Worm (Caenorhabditis elegans) whole organism, L1 larva: ENCODE measurements around the gene vps-35.

Source experiments
- C16A3.4 ChIP-seq: fragments of 150-350 bp; optimal IDR thresholded peaks from 2 replicates; lab custom pipeline; 2014; ENCODE audit warnings: missing biosample characterization, missing genetic modification characterization
- ama-1 ChIP-seq: fragments of 150-350 bp; optimal IDR thresholded peaks from 2 replicates; lab custom pipeline; 2014
- blmp-1 ChIP-seq: fragments of 150-350 bp; optimal IDR thresholded peaks from 2 replicates; lab custom pipeline; 2014; ENCODE audit warnings: missing biosample characterization, missing genetic modification characterization
- ceh-8 ChIP-seq: fragments of 200-800 bp; sonication (Bioruptor generic); optimal IDR thresholded peaks from 2 replicates; lab custom pipeline; 2018; ENCODE audit warnings: mild to moderate bottlenecking, missing genetic modification characterization, moderate library complexity, missing compliant biosample characterization
- ceh-82 ChIP-seq, 3 experiments: fragments of 150-350 bp in 1 of 3; sonication (generic microtip) in 2 of 3; optimal IDR thresholded peaks; 2 replicates each; lab custom pipeline; 2014 to 2017; ENCODE audit warnings: missing biosample characterization in 3 of 3, missing genetic modification characterization in 3 of 3
- ceh-88 ChIP-seq: fragments of 200-800 bp; sonication (Bioruptor generic); IDR thresholded peaks from 2 replicates; pipeline ENCODE4 v1.3.6; 2022; ENCODE audit warnings: missing genetic modification characterization, missing compliant biosample characterization
- ces-1 ChIP-seq: fragments of 150-350 bp; optimal IDR thresholded peaks from 2 replicates; lab custom pipeline; 2014; ENCODE audit warnings: missing biosample characterization, missing genetic modification reagents, missing genetic modification characterization
- dpl-1 ChIP-seq, 3 experiments: fragments of 150-350 bp in 2 of 3; sonication (generic microtip) in 1 of 3; optimal IDR thresholded peaks; 2 replicates each; lab custom pipeline; 2014 to 2017; ENCODE audit warnings: missing biosample characterization in 3 of 3, missing genetic modification characterization in 3 of 3, missing genetic modification reagents in 3 of 3
- dsc-1 ChIP-seq: sonication (generic microtip); optimal IDR thresholded peaks from 2 replicates; lab custom pipeline; 2016; ENCODE audit warnings: mild to moderate bottlenecking, missing genetic modification characterization, missing compliant biosample characterization
- efl-1 ChIP-seq, 4 experiments: fragments of 150-350 bp; optimal IDR thresholded peaks in 3 of 4; peaks in 1 of 4; 1 replicate in 1 of 4; 2 replicates in 3 of 4; lab custom pipeline; 2014; ENCODE audit warnings: missing biosample characterization in 2 of 4, missing genetic modification characterization in 2 of 4, missing genetic modification reagents in 2 of 4
- elt-3 ChIP-seq, 6 experiments: fragments of 150-350 bp in 1 of 6; sonication (generic microtip); optimal IDR thresholded peaks; 2 replicates each; lab custom pipeline; 2017 to 2018; ENCODE audit warnings: missing biosample characterization in 6 of 6, missing genetic modification characterization in 6 of 6, inconsistent platforms in 1 of 6
- fkh-4 ChIP-seq: sonication (generic microtip); optimal IDR thresholded peaks from 2 replicates; lab custom pipeline; 2016; ENCODE audit warnings: missing compliant biosample characterization, missing genetic modification characterization, borderline replicate concordance
- fkh-8 ChIP-seq: sonication (generic microtip); optimal IDR thresholded peaks from 2 replicates; lab custom pipeline; 2016; ENCODE audit warnings: mild to moderate bottlenecking, missing genetic modification characterization, missing compliant biosample characterization
- grh-1 ChIP-seq: fragments of 200-800 bp; sonication (Bioruptor generic); IDR thresholded peaks from 2 replicates; pipeline ENCODE4 v1.3.6; 2022; ENCODE audit warnings: missing genetic modification reagents, missing genetic modification characterization, missing compliant biosample characterization
- hlh-4 ChIP-seq: sonication (generic microtip); optimal IDR thresholded peaks from 2 replicates; lab custom pipeline; 2016; ENCODE audit warnings: mild to moderate bottlenecking, missing genetic modification characterization, missing compliant biosample characterization
- irx-1 ChIP-seq: sonication (generic microtip); optimal IDR thresholded peaks from 2 replicates; lab custom pipeline; 2016; ENCODE audit warnings: missing genetic modification characterization, missing compliant biosample characterization
- isw-1 ChIP-seq: fragments of 200-800 bp; sonication (Bioruptor generic); IDR thresholded peaks from 2 replicates; pipeline ENCODE4 v1.3.6; 2022; ENCODE audit warnings: missing genetic modification characterization, missing compliant biosample characterization
- jun-1 ChIP-seq: fragments of 150-350 bp; optimal IDR thresholded peaks from 2 replicates; lab custom pipeline; 2014; ENCODE audit warnings: missing biosample characterization, missing genetic modification reagents, missing genetic modification characterization
- lin-13 ChIP-seq: fragments of 150-350 bp; optimal IDR thresholded peaks from 2 replicates; lab custom pipeline; 2014; ENCODE audit warnings: missing biosample characterization, missing genetic modification reagents, missing genetic modification characterization
- lin-14 ChIP-seq: fragments of 200-800 bp; sonication (Bioruptor generic); optimal IDR thresholded peaks from 2 replicates; lab custom pipeline; 2018; ENCODE audit warnings: mild to moderate bottlenecking, missing genetic modification characterization, moderate library complexity, missing compliant biosample characterization
- lin-35 ChIP-seq, 2 experiments: fragments of 150-350 bp; optimal IDR thresholded peaks; 2 replicates each; lab custom pipeline; 2014; ENCODE audit warnings: missing biosample characterization in 2 of 2, missing genetic modification characterization in 2 of 2, missing genetic modification reagents in 2 of 2
- lin-39 ChIP-seq: fragments of 150-350 bp; optimal IDR thresholded peaks from 2 replicates; lab custom pipeline; 2014; ENCODE audit warnings: missing biosample characterization, missing genetic modification reagents, missing genetic modification characterization
- lir-3 ChIP-seq: sonication (generic microtip); optimal IDR thresholded peaks from 2 replicates; lab custom pipeline; 2016; ENCODE audit warnings: mild to moderate bottlenecking, missing genetic modification characterization, moderate library complexity, missing compliant biosample characterization; ENCODE audit not compliant: poor library complexity
- lsy-2 ChIP-seq, 2 experiments: fragments of 150-350 bp; optimal IDR thresholded peaks; 2 replicates each; lab custom pipeline; 2014; ENCODE audit warnings: missing biosample characterization in 2 of 2, missing genetic modification characterization in 2 of 2
- mdl-1 ChIP-seq, 2 experiments: fragments of 150-350 bp; optimal IDR thresholded peaks; 2 replicates each; lab custom pipeline; 2014 to 2017; ENCODE audit warnings: missing biosample characterization in 2 of 2, missing genetic modification characterization in 2 of 2, inconsistent platforms in 1 of 2
- mef-2 ChIP-seq: fragments of 150-350 bp; optimal IDR thresholded peaks from 2 replicates; lab custom pipeline; 2014; ENCODE audit warnings: missing biosample characterization, missing genetic modification characterization
- mep-1 ChIP-seq: fragments of 150-350 bp; optimal IDR thresholded peaks from 2 replicates; lab custom pipeline; 2014; ENCODE audit warnings: missing biosample characterization, missing genetic modification characterization
- nhr-19 ChIP-seq: fragments of 200-800 bp; sonication (Bioruptor generic); conservative IDR thresholded peaks from 2 replicates; pipeline ENCODE4 v1.3.6; 2022; ENCODE audit warnings: missing genetic modification characterization, missing compliant biosample characterization
- nhr-20 ChIP-seq: sonication (generic microtip); optimal IDR thresholded peaks from 2 replicates; lab custom pipeline; 2016; ENCODE audit warnings: mild to moderate bottlenecking, missing genetic modification characterization, missing compliant biosample characterization
- nhr-71 ChIP-seq: sonication (generic microtip); optimal IDR thresholded peaks from 2 replicates; lab custom pipeline; 2016; ENCODE audit warnings: mild to moderate bottlenecking, missing genetic modification characterization, moderate library complexity, missing compliant biosample characterization
- nhr-76 ChIP-seq: sonication (generic microtip); optimal IDR thresholded peaks from 2 replicates; lab custom pipeline; 2017; ENCODE audit warnings: missing biosample characterization, missing genetic modification characterization
- nhr-77 ChIP-seq: fragments of 150-350 bp; optimal IDR thresholded peaks from 2 replicates; lab custom pipeline; 2014; ENCODE audit warnings: missing biosample characterization, missing genetic modification characterization
- nhr-84 ChIP-seq: sonication (generic microtip); optimal IDR thresholded peaks from 2 replicates; lab custom pipeline; 2017; ENCODE audit warnings: missing biosample characterization, missing genetic modification characterization
- nhr-85 ChIP-seq: sonication (generic microtip); peaks from one replicate; lab custom pipeline; 2016; ENCODE audit warnings: missing genetic modification characterization, inconsistent platforms, missing compliant biosample characterization
- nhr-90 ChIP-seq: sonication (generic microtip); optimal IDR thresholded peaks from 2 replicates; lab custom pipeline; 2016; ENCODE audit warnings: mild to moderate bottlenecking, missing genetic modification characterization, missing compliant biosample characterization; ENCODE audit not compliant: poor library complexity
- pqm-1 ChIP-seq: sonication (generic microtip); optimal IDR thresholded peaks from 3 replicates; lab custom pipeline; 2017; ENCODE audit warnings: missing biosample characterization, missing genetic modification characterization
- rnt-1 ChIP-seq: sonication (generic microtip); optimal IDR thresholded peaks from 2 replicates; lab custom pipeline; 2016; ENCODE audit warnings: mild to moderate bottlenecking, missing genetic modification characterization, moderate library complexity, missing compliant biosample characterization
- skn-1 ChIP-seq: fragments of 150-350 bp; optimal IDR thresholded peaks from 2 replicates; lab custom pipeline; 2014; ENCODE audit warnings: missing biosample characterization, missing genetic modification characterization
- snpc-4 ChIP-seq: fragments of 150-350 bp; optimal IDR thresholded peaks from 2 replicates; lab custom pipeline; 2014; ENCODE audit warnings: missing biosample characterization, missing genetic modification characterization
- snu-23 ChIP-seq: sonication (generic microtip); optimal IDR thresholded peaks from 2 replicates; lab custom pipeline; 2016; ENCODE audit warnings: missing genetic modification characterization, missing compliant biosample characterization
- sup-37 ChIP-seq: fragments of 200-800 bp; sonication (Bioruptor generic); optimal IDR thresholded peaks from 2 replicates; lab custom pipeline; 2018; ENCODE audit warnings: mild to moderate bottlenecking, missing genetic modification characterization, missing compliant biosample characterization
- unc-130 ChIP-seq: fragments of 150-350 bp; optimal IDR thresholded peaks from 2 replicates; lab custom pipeline; 2017; ENCODE audit warnings: missing biosample characterization, missing genetic modification characterization, inconsistent platforms
- unc-62 ChIP-seq: fragments of 150-350 bp; optimal IDR thresholded peaks from 2 replicates; lab custom pipeline; 2014; ENCODE audit warnings: missing biosample characterization, missing genetic modification reagents, missing genetic modification characterization
- xbp-1 ChIP-seq: sonication (generic microtip); optimal IDR thresholded peaks from 2 replicates; lab custom pipeline; 2016; ENCODE audit warnings: missing genetic modification characterization, missing compliant biosample characterization

The vps-35 gene

DNA sequence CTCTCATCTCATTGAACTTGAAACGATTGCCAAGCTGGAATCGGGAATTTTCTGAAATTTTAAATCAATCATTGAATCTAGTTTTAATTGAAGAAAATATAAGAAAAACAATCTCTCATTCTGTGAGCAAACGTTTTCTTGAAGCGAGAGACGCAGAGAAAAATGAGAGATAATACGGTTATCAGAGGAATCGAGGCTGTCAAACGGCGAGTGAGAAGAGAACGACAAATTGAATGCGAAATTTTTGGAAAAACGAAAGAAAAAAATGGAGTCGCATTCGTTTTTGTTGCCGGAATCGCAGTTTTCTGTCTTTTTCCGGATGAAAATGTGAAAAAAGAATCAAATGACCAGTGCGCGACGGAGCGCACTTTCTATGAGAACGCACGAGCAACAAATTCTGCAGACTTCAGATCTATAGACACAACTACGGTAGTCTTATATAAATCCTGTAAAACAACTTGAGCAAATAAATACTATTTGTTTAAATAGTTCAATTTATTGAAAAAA, 34.0 kb upstream of the vps-35 start, which contains the start of gene tex-2 (continued):
- TF ChIP-seq lin-39 (tag; lab: Kevin White, UChicago) (no peak), skn-1 (tag; lab: Kevin White, UChicago) (no peak), nhr-76 (no peak), mef-2 (tag; lab: Kevin White, UChicago) (no peak), ces-1 (GFP tag; lab: Kevin White, UChicago) (no peak), grh-1 (GFP tag; lab: Robert Waterston, UW) (no peak), ceh-8 (GFP tag; lab: Kevin White, UChicago) (no peak), fkh-4 (tag; lab: Kevin White, UChicago) (no peak), nhr-85 (tag; lab: Kevin White, UChicago) (no peak), ceh-88 (GFP tag; lab: Robert Waterston, UW) (no peak), nhr-20 (tag; lab: Kevin White, UChicago) (peak; percentile 41), unc-62 (GFP tag; lab: Kevin White, UChicago) (no peak), jun-1 (peak; percentile 27), snpc-4 (no peak), nhr-77 (tag; lab: Kevin White, UChicago) (no peak), ceh-82 (tag; optimal IDR thresholded peaks at IDR 0.05; lab: Kevin White, UChicago) (peak in 2 of 3 experiments; percentile 24), lin-14 (GFP tag; lab: Kevin White, UChicago) (peak; percentile 62), lin-13 (GFP tag; lab: Kevin White, UChicago) (peak; percentile 48), nhr-84 (no peak)

DNA sequence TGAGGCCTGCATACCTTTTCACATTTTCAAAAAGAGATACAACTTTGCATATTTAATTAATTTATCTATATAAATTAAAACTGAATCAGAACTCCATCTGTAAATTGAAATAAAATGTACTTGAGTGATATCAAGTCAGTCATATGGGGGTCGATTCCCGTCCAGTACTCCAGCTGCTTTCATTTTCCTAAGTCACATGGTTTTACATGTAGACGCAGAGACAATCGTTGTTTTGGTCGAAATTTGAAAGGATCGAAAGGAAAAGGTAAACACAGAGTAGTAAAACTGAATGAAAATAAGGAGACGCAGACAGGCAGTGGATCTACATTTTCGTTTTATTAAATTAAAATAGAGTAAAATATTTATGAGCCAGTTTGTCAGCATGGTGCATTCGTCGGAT, 33.5 kb upstream of the vps-35 start:
- TF ChIP-seq nhr-90 (tag; lab: Kevin White, UChicago) (peak; percentile 30), lin-35 (GFP tag; optimal IDR thresholded peaks at IDR 0.05; lab: Kevin White, UChicago) (peak; percentile 17 to 74), nhr-20 (tag; lab: Kevin White, UChicago) (peak; percentile 77), hlh-4 (tag; lab: Kevin White, UChicago) (no peak), dpl-1 (GFP tag; optimal IDR thresholded peaks at IDR 0.05; lab: Kevin White, UChicago) (peak in 2 of 3 experiments; percentile 33 to 39), nhr-77 (tag; lab: Kevin White, UChicago) (no peak), dsc-1 (tag; lab: Kevin White, UChicago) (peak; percentile 36), rnt-1 (tag; lab: Kevin White, UChicago) (peak; percentile 40), xbp-1 (no peak), snu-23 (GFP tag; lab: Kevin White, UChicago) (peak; percentile 70), sup-37 (GFP tag; lab: Kevin White, UChicago) (no peak), nhr-19 (GFP tag; lab: Robert Waterston, UW) (peak; percentile 47; the same call in 1 of the 2 replicates), nhr-85 (tag; lab: Kevin White, UChicago) (peak; percentile 90), isw-1 (GFP tag; lab: Robert Waterston, UW) (no peak), irx-1 (tag; lab: Kevin White, UChicago) (peak; percentile 16), lin-13 (GFP tag; lab: Kevin White, UChicago) (peak; percentile 1), lin-14 (GFP tag; lab: Kevin White, UChicago) (peak; percentile 79), grh-1 (GFP tag; lab: Robert Waterston, UW) (no peak), mep-1 (peak; percentile 82), elt-3 (tag; optimal IDR thresholded peaks at IDR 0.05; lab: Kevin White, UChicago) (peak in 2 of 6 experiments; percentile 31 to 64), C16A3.4 (peak; percentile 58), lir-3 (tag; lab: Kevin White, UChicago) (peak; percentile 4), jun-1 (no peak), unc-130 (peak; percentile 43), nhr-71 (tag; lab: Kevin White, UChicago) (peak; percentile 71), pqm-1 (tag; lab: Kevin White, UChicago) (no peak), fkh-8 (peak; percentile 23), blmp-1 (peak; percentile 98), efl-1 (optimal IDR thresholded peaks at IDR 0.05; lab: Kevin White, UChicago) (peak in 1 of 2 experiments; percentile 25), efl-1 (GFP tag; optimal IDR thresholded peaks at IDR 0.05 in 1 of 2; lab: Kevin White, UChicago) (peak; percentile 25 to 88), ceh-8 (GFP tag; lab: Kevin White, UChicago) (peak; percentile 43), lsy-2 (tag; optimal IDR thresholded peaks at IDR 0.05; lab: Kevin White, UChicago) (peak; percentile 35 to 49), ama-1 (lab: Kevin White, UChicago) (no peak), mdl-1 (tag; optimal IDR thresholded peaks at IDR 0.05; lab: Kevin White, UChicago) (peak in 1 of 2 experiments; percentile 78)
